Fruit fly (Drosophila melanogaster): Measurements from ENCODE around the gene CG1792.
A peak's percentile ranks its signal among the peaks of the same experiment; 100 is the strongest.

CG1792 gene

DNA sequence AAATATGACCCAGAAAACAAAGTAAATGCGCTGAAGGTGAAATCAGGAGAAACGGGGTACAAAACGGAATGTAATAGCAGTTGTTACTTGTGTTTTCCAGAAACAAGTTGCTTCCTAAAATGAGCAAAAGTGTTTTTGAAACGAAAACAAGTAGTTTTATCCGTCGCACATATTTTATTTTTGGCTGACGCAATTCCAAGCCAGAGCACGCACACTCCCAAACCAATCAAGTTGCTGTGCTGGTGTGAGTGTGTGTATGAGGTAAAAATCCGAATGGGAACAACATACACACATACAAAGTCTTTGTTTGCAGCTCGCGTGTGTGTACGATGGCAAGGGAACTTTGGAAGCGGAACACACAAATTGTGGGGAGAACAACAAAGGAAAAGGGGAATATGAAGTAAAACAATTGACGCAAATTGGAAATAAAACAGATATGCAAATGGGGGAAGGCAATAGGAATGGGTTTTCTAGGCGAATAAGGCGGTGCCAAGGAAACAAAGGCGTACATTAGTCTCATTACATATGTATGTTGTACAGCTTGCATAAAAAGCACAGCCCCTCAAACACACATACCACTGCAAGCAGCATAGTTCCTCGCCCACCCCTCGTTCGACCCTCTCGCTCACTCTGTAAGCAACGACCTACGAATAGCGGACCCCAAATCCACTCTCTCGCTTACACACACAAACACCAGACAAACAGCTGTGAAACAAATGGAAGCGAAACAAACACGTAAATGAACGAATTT, 7.5 kb upstream of the CG1792 start (continued):
- TF ChIP-seq Poxn (GFP tag; IDR thresholded peaks at IDR 0.05): no peak
- TF ChIP-seq Taf1 (GFP tag; IDR thresholded peaks at IDR 0.05): no peak
- no peak for TF ChIP-seq so (GFP tag; IDR thresholded peaks at IDR 0.05)
- TF ChIP-seq caup (GFP tag; optimal IDR thresholded peaks at IDR 0.05; ENCODE audit: severe bottlenecking): no peak
- no peak for TF ChIP-seq sens-2 (GFP tag; IDR thresholded peaks at IDR 0.05)
- no peak for TF ChIP-seq CG11247 (GFP tag; IDR thresholded peaks at IDR 0.05)
- TF ChIP-seq CG32772 (GFP tag; IDR thresholded peaks at IDR 0.05): no peak
- TF ChIP-seq CG10366 (GFP tag; IDR thresholded peaks at IDR 0.05): no peak
- peak; percentile 15 for TF ChIP-seq HmgD (GFP tag; optimal IDR thresholded peaks at IDR 0.05)
- no peak for TF ChIP-seq grn (GFP tag; optimal IDR thresholded peaks at IDR 0.05)
- no peak for TF ChIP-seq pb (GFP tag; optimal IDR thresholded peaks at IDR 0.05)
- no peak for TF ChIP-seq ewg (GFP tag; optimal IDR thresholded peaks at IDR 0.05)
- TF ChIP-seq schlank (tag; optimal IDR thresholded peaks at IDR 0.05): no peak
- TF ChIP-seq dan (GFP tag; IDR thresholded peaks at IDR 0.05): no peak
- no peak for TF ChIP-seq CG8765 (GFP tag; IDR thresholded peaks at IDR 0.05)
- TF ChIP-seq CG11093 (GFP tag; IDR thresholded peaks at IDR 0.05): no peak
- TF ChIP-seq ase (GFP tag; IDR thresholded peaks at IDR 0.05): no peak
- TF ChIP-seq hb (GFP tag; IDR thresholded peaks at IDR 0.05; ENCODE audit: partially characterized antibody): no peak
- no peak for TF ChIP-seq Camta (GFP tag; optimal IDR thresholded peaks at IDR 0.05)
- TF ChIP-seq CG3163 (GFP tag; optimal IDR thresholded peaks at IDR 0.05): no peak
- TF ChIP-seq CG1792 (GFP tag; optimal IDR thresholded peaks at IDR 0.05): no peak
- TF ChIP-seq slp2 (GFP tag; optimal IDR thresholded peaks at IDR 0.05): no peak
- TF ChIP-seq CG6272 (GFP tag; IDR thresholded peaks at IDR 0.05): no peak
- no peak for TF ChIP-seq dm (GFP tag; optimal IDR thresholded peaks at IDR 0.05)
- no peak for TF ChIP-seq Nf-YA (GFP tag; IDR thresholded peaks at IDR 0.05)
- TF ChIP-seq trem (tag; optimal IDR thresholded peaks at IDR 0.05): no peak
- no peak for TF ChIP-seq sqz (GFP tag; optimal IDR thresholded peaks at IDR 0.05)
- TF ChIP-seq lab (GFP tag; optimal IDR thresholded peaks at IDR 0.05): peak; percentile 47
- peak; percentile 61 for TF ChIP-seq CG13894 (tag; optimal IDR thresholded peaks at IDR 0.05)
- TF ChIP-seq jumu (GFP tag; optimal IDR thresholded peaks at IDR 0.05): no peak
- TF ChIP-seq gsb (GFP tag; IDR thresholded peaks at IDR 0.05): no peak
- no peak for TF ChIP-seq CG16815 (GFP tag; optimal IDR thresholded peaks at IDR 0.05)
- TF ChIP-seq CG33213 (GFP tag; optimal IDR thresholded peaks at IDR 0.05): no peak
- no peak for TF ChIP-seq fd64A (GFP tag; optimal IDR thresholded peaks at IDR 0.05)
- no peak for TF ChIP-seq CG4707 (GFP tag; optimal IDR thresholded peaks at IDR 0.05)
- TF ChIP-seq CG4617 (GFP tag; optimal IDR thresholded peaks at IDR 0.05; ENCODE audit: borderline replicate concordance): no peak
- no peak for TF ChIP-seq pho (GFP tag; optimal IDR thresholded peaks at IDR 0.05)
- TF ChIP-seq stwl (tag; optimal IDR thresholded peaks at IDR 0.05): no peak
- TF ChIP-seq CG7786 (GFP tag; optimal IDR thresholded peaks at IDR 0.05): no peak
- peak; percentile 9 for TF ChIP-seq CG12659 (GFP tag; optimal IDR thresholded peaks at IDR 0.05)
- peak in 1 of 3 experiments; percentile 86 for TF ChIP-seq Stat92E (GFP tag; optimal IDR thresholded peaks at IDR 0.05)
- no peak for TF ChIP-seq twi (tag; optimal IDR thresholded peaks at IDR 0.05)
- no peak for TF ChIP-seq trh (GFP tag; optimal IDR thresholded peaks at IDR 0.05)
- TF ChIP-seq CG31441 (GFP tag; IDR thresholded peaks at IDR 0.05): no peak
- TF ChIP-seq tna (GFP tag; IDR thresholded peaks at IDR 0.05; ENCODE audit: partially characterized antibody): no peak
- TF ChIP-seq dpn (GFP tag; optimal IDR thresholded peaks at IDR 0.05): no peak
- no peak for TF ChIP-seq CG11398 (GFP tag; optimal IDR thresholded peaks at IDR 0.05)
- TF ChIP-seq lilli (GFP tag; optimal IDR thresholded peaks at IDR 0.05): peak; percentile 14
- no peak for TF ChIP-seq run (tag; optimal IDR thresholded peaks at IDR 0.05)
- TF ChIP-seq Sry-β (GFP tag; optimal IDR thresholded peaks at IDR 0.05): no peak
- TF ChIP-seq CG17612 (GFP tag; IDR thresholded peaks at IDR 0.05): no peak

All from whole organism, embryonic.